Fruit fly (Drosophila melanogaster) whole organism, embryonic: ENCODE results near the gene CG42822.
A peak's percentile ranks its signal among the peaks of the same experiment; 100 is the strongest.

ENCODE experiments used
- Asciz ChIP-seq: fragments of 200-800 bp; sonication (Bioruptor generic); optimal IDR thresholded peaks from 2 replicates; lab custom pipeline; 2017; ENCODE audit warnings: missing biosample characterization, mild to moderate bottlenecking, missing genetic modification characterization, missing genetic modification reagents
- CG10267 ChIP-seq: fragments of 200-800 bp; sonication (Bioruptor generic); optimal IDR thresholded peaks from 2 replicates; lab custom pipeline; 2018; ENCODE audit warnings: missing biosample characterization, mild to moderate bottlenecking, missing genetic modification characterization, moderate library complexity
- CG11504 ChIP-seq: fragments of 200-800 bp; sonication (Bioruptor generic); optimal IDR thresholded peaks from 3 replicates; lab custom pipeline; 2019; ENCODE audit warnings: missing biosample characterization, mild to moderate bottlenecking, missing genetic modification characterization, moderate library complexity
- CG1233 ChIP-seq: fragments of 200-800 bp; sonication (Bioruptor generic); optimal IDR thresholded peaks from 4 replicates; lab custom pipeline; 2018; ENCODE audit warnings: missing biosample characterization, mild to moderate bottlenecking, missing genetic modification characterization
- CG14050 ChIP-seq: fragments of 200-800 bp; sonication (Bioruptor generic); IDR thresholded peaks from 3 replicates; pipeline ENCODE4 v1.3.6; 2022; ENCODE audit warnings: missing biosample characterization, missing genetic modification characterization
- CG14441 ChIP-seq: fragments of 200-800 bp; sonication (Bioruptor generic); IDR thresholded peaks from 2 replicates; pipeline ENCODE4 v1.3.6; 2022; ENCODE audit warnings: missing biosample characterization, missing genetic modification characterization
- CG15269 ChIP-seq: fragments of 200-800 bp; sonication (Bioruptor generic); optimal IDR thresholded peaks from 2 replicates; lab custom pipeline; 2018; ENCODE audit warnings: missing biosample characterization, mild to moderate bottlenecking, missing genetic modification characterization, moderate library complexity
- CG17359 ChIP-seq: fragments of 200-800 bp; sonication (Bioruptor generic); optimal IDR thresholded peaks from 3 replicates; lab custom pipeline; 2018; ENCODE audit warnings: missing biosample characterization, mild to moderate bottlenecking, missing genetic modification characterization, moderate library complexity
- CG18262 ChIP-seq: fragments of 200-800 bp; optimal IDR thresholded peaks from 3 replicates; lab custom pipeline; 2019; ENCODE audit warnings: missing biosample characterization, mild to moderate bottlenecking, missing genetic modification characterization, moderate library complexity
- CG18764 ChIP-seq: fragments of 200-800 bp; sonication (Bioruptor generic); optimal IDR thresholded peaks from 3 replicates; lab custom pipeline; 2016; ENCODE audit warnings: missing biosample characterization, missing genetic modification characterization
- CG2678 ChIP-seq: fragments of 200-800 bp; sonication (Bioruptor generic); optimal IDR thresholded peaks from 3 replicates; lab custom pipeline; 2019; ENCODE audit warnings: missing biosample characterization, mild to moderate bottlenecking, missing genetic modification characterization, moderate library complexity
- CG4328 ChIP-seq: fragments of 200-800 bp; sonication (Bioruptor generic); optimal IDR thresholded peaks from 3 replicates; lab custom pipeline; 2017; ENCODE audit warnings: missing biosample characterization, missing genetic modification reagents, missing genetic modification characterization
- CG4854 ChIP-seq: fragments of 200-800 bp; sonication (Bioruptor generic); optimal IDR thresholded peaks from 2 replicates; lab custom pipeline; 2016; ENCODE audit warnings: missing biosample characterization, missing genetic modification characterization, inconsistent platforms
- CG5245 ChIP-seq: fragments of 200-800 bp; sonication (Bioruptor generic); optimal IDR thresholded peaks from 3 replicates; lab custom pipeline; 2016; ENCODE audit warnings: missing biosample characterization, missing genetic modification characterization
- CG7271 ChIP-seq: fragments of 200-800 bp; sonication (Bioruptor generic); optimal IDR thresholded peaks from 2 replicates; lab custom pipeline; 2018; ENCODE audit warnings: missing biosample characterization, mild to moderate bottlenecking, missing genetic modification characterization, moderate library complexity
- CG8281 ChIP-seq: fragments of 200-800 bp; sonication (Bioruptor generic); optimal IDR thresholded peaks from 2 replicates; lab custom pipeline; 2018; ENCODE audit warnings: missing biosample characterization, mild to moderate bottlenecking, missing genetic modification characterization, moderate library complexity
- Dad ChIP-seq: fragments of 200-800 bp; sonication (Bioruptor generic); optimal IDR thresholded peaks from 3 replicates; lab custom pipeline; 2016; ENCODE audit warnings: missing biosample characterization, missing genetic modification characterization
- Dbx ChIP-seq: fragments of 200-800 bp; sonication (Bioruptor generic); IDR thresholded peaks from 3 replicates; pipeline ENCODE4 v1.3.6; 2022; ENCODE audit warnings: missing biosample characterization, missing genetic modification characterization
- Eip74EF ChIP-seq, 2 experiments: fragments of 200-800 bp in 1 of 2; fragments of >200 bp in 1 of 2; sonication (Bioruptor generic) in 1 of 2; optimal IDR thresholded peaks; 2 replicates each; lab custom pipeline; 2017 to 2019; ENCODE audit warnings: missing biosample characterization in 2 of 2, missing genetic modification characterization in 2 of 2, mild to moderate bottlenecking in 1 of 2, moderate library complexity in 1 of 2
- Fer3 ChIP-seq: fragments of 200-800 bp; sonication (Bioruptor generic); optimal IDR thresholded peaks from 2 replicates; lab custom pipeline; 2018; ENCODE audit warnings: missing biosample characterization, mild to moderate bottlenecking, missing genetic modification characterization, moderate library complexity
- Hmr ChIP-seq: fragments of 200-800 bp; sonication (Bioruptor generic); optimal IDR thresholded peaks from 3 replicates; lab custom pipeline; 2017; ENCODE audit warnings: mild to moderate bottlenecking, missing biosample characterization, missing genetic modification reagents, missing genetic modification characterization
- MBD-R2 ChIP-seq: fragments of 200-800 bp; sonication (Bioruptor generic); IDR thresholded peaks from 2 replicates; pipeline ENCODE4 v1.3.6; 2022; ENCODE audit warnings: missing biosample characterization, missing genetic modification characterization
- Max ChIP-seq: fragments of 200-800 bp; sonication (Bioruptor generic); optimal IDR thresholded peaks from 2 replicates; lab custom pipeline; 2016; ENCODE audit warnings: missing biosample characterization, mild to moderate bottlenecking, missing genetic modification characterization
- Med ChIP-seq: fragments of 200-800 bp; sonication (Bioruptor generic); peaks from one replicate; lab custom pipeline; 2016; ENCODE audit warnings: missing biosample characterization, missing genetic modification characterization, mild to moderate bottlenecking, inconsistent platforms, moderate library complexity
- Ptx1 ChIP-seq: fragments of 200-800 bp; sonication (Bioruptor generic); IDR thresholded peaks from 2 replicates; pipeline ENCODE4 v1.3.6; 2022; ENCODE audit warnings: missing biosample characterization, missing genetic modification characterization
- Rfx ChIP-seq: fragments of 200-800 bp; sonication (Bioruptor generic); IDR thresholded peaks from 2 replicates; pipeline ENCODE4 v1.3.6; 2022; ENCODE audit warnings: missing biosample characterization, missing genetic modification characterization
- Sox100B ChIP-seq: fragments of 200-800 bp; sonication (Bioruptor generic); optimal IDR thresholded peaks from 3 replicates; lab custom pipeline; 2018; ENCODE audit warnings: missing biosample characterization, mild to moderate bottlenecking, missing genetic modification characterization
- Trl ChIP-seq, 3 experiments: fragments of >200 bp in 2 of 3; fragments of 200-800 bp in 1 of 3; sonication (Bioruptor generic) in 1 of 3; optimal IDR thresholded peaks; 2 replicates in 1 of 3; 3 replicates in 2 of 3; lab custom pipeline; 2016 to 2017; ENCODE audit warnings: missing biosample characterization in 1 of 3, missing genetic modification characterization in 1 of 3
- Usf ChIP-seq: fragments of 200-800 bp; sonication (Bioruptor generic); optimal IDR thresholded peaks from 2 replicates; lab custom pipeline; 2017; ENCODE audit warnings: missing genotype, missing biosample characterization, missing genetic modification characterization
- Xrp1 ChIP-seq: fragments of 200-800 bp; sonication (Bioruptor generic); IDR thresholded peaks from 2 replicates; pipeline ENCODE4 v1.3.6; 2022; ENCODE audit warnings: missing biosample characterization, missing genetic modification characterization
- caup ChIP-seq: fragments of 200-800 bp; sonication (Bioruptor generic); optimal IDR thresholded peaks from 3 replicates; lab custom pipeline; 2017; ENCODE audit warnings: missing biosample characterization, mild to moderate bottlenecking, missing genetic modification characterization, moderate library complexity; ENCODE audit not compliant: severe bottlenecking
- dan ChIP-seq: fragments of 200-800 bp; sonication (Bioruptor generic); IDR thresholded peaks from 2 replicates; pipeline ENCODE4 v1.3.6; 2022; ENCODE audit warnings: missing biosample characterization, missing genetic modification characterization
- dysf ChIP-seq: fragments of 200-800 bp; sonication (Bioruptor generic); IDR thresholded peaks from 3 replicates; pipeline ENCODE4 v1.3.6; 2022; ENCODE audit warnings: missing biosample characterization, missing genetic modification characterization
- en ChIP-seq: fragments of 200-800 bp; sonication (Bioruptor generic); optimal IDR thresholded peaks from 2 replicates; lab custom pipeline; 2016; ENCODE audit warnings: missing biosample characterization, missing genetic modification characterization
- eve ChIP-seq, 2 experiments: fragments of >200 bp; optimal IDR thresholded peaks; 2 replicates each; lab custom pipeline; 2017; ENCODE audit warnings: missing biosample characterization in 2 of 2, missing genetic modification characterization in 2 of 2
- gcm ChIP-seq: fragments of 200-800 bp; sonication (Bioruptor generic); optimal IDR thresholded peaks from 2 replicates; lab custom pipeline; 2019; ENCODE audit warnings: missing biosample characterization, mild to moderate bottlenecking, missing genetic modification characterization, moderate library complexity
- hkb ChIP-seq, 2 experiments: fragments of 200-800 bp in 1 of 2; fragments of >200 bp in 1 of 2; sonication (Bioruptor generic) in 1 of 2; IDR thresholded peaks in 1 of 2; optimal IDR thresholded peaks in 1 of 2; 2 replicates each; pipeline versions ENCODE4 v1.3.6 to Lab custom; 2017 to 2022; ENCODE audit warnings: missing biosample characterization in 1 of 2, missing genetic modification characterization in 1 of 2
- ind ChIP-seq: fragments of 200-800 bp; sonication (Bioruptor generic); optimal IDR thresholded peaks from 3 replicates; lab custom pipeline; 2016; ENCODE audit warnings: missing biosample characterization, missing genetic modification characterization
- maf-S ChIP-seq: fragments of 200-800 bp; sonication (Bioruptor generic); optimal IDR thresholded peaks from 2 replicates; lab custom pipeline; 2016; ENCODE audit warnings: missing biosample characterization, missing genetic modification characterization
- pb ChIP-seq: fragments of 200-800 bp; sonication (Bioruptor generic); optimal IDR thresholded peaks from 3 replicates; lab custom pipeline; 2016; ENCODE audit warnings: missing biosample characterization, missing genetic modification characterization
- peb ChIP-seq: fragments of 200-800 bp; sonication (Bioruptor generic); IDR thresholded peaks from 2 replicates; pipeline ENCODE4 v1.3.6; 2022; ENCODE audit warnings: missing biosample characterization, missing genetic modification characterization
- pnt ChIP-seq: fragments of 200-800 bp; sonication (Bioruptor generic); optimal IDR thresholded peaks from 3 replicates; lab custom pipeline; 2016; ENCODE audit warnings: missing biosample characterization, missing genetic modification characterization
- prd ChIP-seq, 3 experiments: fragments of >200 bp in 2 of 3; fragments of 200-800 bp in 1 of 3; sonication (Bioruptor generic) in 1 of 3; optimal IDR thresholded peaks in 2 of 3; IDR thresholded peaks in 1 of 3; 2 replicates in 2 of 3; 3 replicates in 1 of 3; pipeline versions ENCODE4 v1.3.6 to Lab custom; 2017 to 2022; ENCODE audit warnings: missing biosample characterization in 1 of 3, missing genetic modification characterization in 1 of 3
- scrt ChIP-seq: fragments of 200-800 bp; sonication (Bioruptor generic); optimal IDR thresholded peaks from 2 replicates; lab custom pipeline; 2018; ENCODE audit warnings: missing biosample characterization, mild to moderate bottlenecking, missing genetic modification characterization, moderate library complexity
- tap ChIP-seq: fragments of 200-800 bp; optimal IDR thresholded peaks from 3 replicates; lab custom pipeline; 2019; ENCODE audit warnings: missing biosample characterization, mild to moderate bottlenecking, missing genetic modification characterization, moderate library complexity
- twi ChIP-seq: fragments of 200-800 bp; optimal IDR thresholded peaks from 2 replicates; lab custom pipeline; 2019; ENCODE audit warnings: missing biosample characterization, mild to moderate bottlenecking, missing genetic modification characterization, moderate library complexity
- usp ChIP-seq: fragments of >200 bp; optimal IDR thresholded peaks from 2 replicates; lab custom pipeline; 2017; ENCODE audit warnings: missing biosample characterization, missing genetic modification characterization
- zen ChIP-seq: fragments of 200-800 bp; sonication (Bioruptor generic); optimal IDR thresholded peaks from 3 replicates; lab custom pipeline; 2018; ENCODE audit warnings: missing biosample characterization, mild to moderate bottlenecking, missing genetic modification characterization, moderate library complexity

The CG42822 gene

dm6 chr3R:17400675-17401118 lies 13.0 kb upstream of the CG42822 start (continued):
- peak; percentile 61 for TF ChIP-seq CG18262
- peak; percentile 34 for TF ChIP-seq CG4854
- peak; percentile 51 for TF ChIP-seq zen (tag; lab: Kevin White, UChicago)
- TF ChIP-seq gcm = peak; percentile 8
- TF ChIP-seq CG8281 = peak; percentile 3
- TF ChIP-seq Med (GFP tag; lab: Kevin White, UChicago) = peak; percentile 85
- TF ChIP-seq CG7271 (tag; lab: Kevin White, UChicago) = no peak
- no peak for TF ChIP-seq dan (GFP tag; lab: Robert Waterston, UW)
- TF ChIP-seq pb (GFP tag; lab: Kevin White, UChicago) = peak; percentile 41
- TF ChIP-seq Hmr (GFP tag; lab: Kevin White, UChicago) = peak; percentile 22
- no peak for TF ChIP-seq maf-S (GFP tag; lab: Kevin White, UChicago)
- 0 out of 3 replicates have a peak, but pooled peaks have one; percentile 28 for TF ChIP-seq Dbx (GFP tag; lab: Robert Waterston, UW)
- TF ChIP-seq CG1233 (GFP tag; lab: Kevin White, UChicago) = peak; percentile 59
- TF ChIP-seq pnt (GFP tag; lab: Kevin White, UChicago) = peak; percentile 60
- TF ChIP-seq Dad (GFP tag; lab: Kevin White, UChicago) = peak; percentile 1
- TF ChIP-seq dysf (GFP tag; lab: Robert Waterston, UW) = peak; percentile 55; the same call in 2 of the 3 replicates
- peak; percentile 19 for TF ChIP-seq CG15269 (tag; lab: Kevin White, UChicago)
- TF ChIP-seq Usf (GFP tag; lab: Kevin White, UChicago) = no peak
- peak; percentile 30 for TF ChIP-seq ind (GFP tag; lab: Kevin White, UChicago)
- TF ChIP-seq Max (GFP tag; lab: Kevin White, UChicago) = peak; percentile 17
- TF ChIP-seq eve (GFP tag; optimal IDR thresholded peaks at IDR 0.05; lab: Kevin White, UChicago) = peak in 1 of 2 experiments; percentile 61
- TF ChIP-seq MBD-R2 = no peak
- peak; percentile 41 for TF ChIP-seq CG18764 (GFP tag; lab: Kevin White, UChicago)
- TF ChIP-seq Eip74EF (GFP tag; optimal IDR thresholded peaks at IDR 0.05; lab: Kevin White, UChicago) = peak in 1 of 2 experiments; percentile 81
- TF ChIP-seq caup (GFP tag; lab: Kevin White, UChicago) = peak; percentile 4
- peak; percentile 43; the same call in 1 of the 2 replicates for TF ChIP-seq Ptx1
- peak; percentile 26 for TF ChIP-seq en (GFP tag; lab: Kevin White, UChicago)
- TF ChIP-seq CG14441 (GFP tag; lab: Robert Waterston, UW) = peak; percentile 38; the same call in 1 of the 2 replicates
- TF ChIP-seq peb (GFP tag; lab: Robert Waterston, UW) = no peak
- peak; percentile 49 for TF ChIP-seq CG2678 (tag; lab: Kevin White, UChicago)
- TF ChIP-seq Asciz (GFP tag; lab: Kevin White, UChicago) = peak; percentile 38
- TF ChIP-seq CG11504 (tag; lab: Kevin White, UChicago) = peak; percentile 80
- TF ChIP-seq Rfx = peak; percentile 52; the same call in 1 of the 2 replicates
- peak; percentile 55 for TF ChIP-seq CG10267 (tag; lab: Kevin White, UChicago)
- TF ChIP-seq CG17359 = peak; percentile 61
- TF ChIP-seq CG4328 (GFP tag; lab: Kevin White, UChicago) = no peak
- peak; percentile 58 for TF ChIP-seq Fer3
- peak; percentile 17 for TF ChIP-seq tap
- TF ChIP-seq Trl (optimal IDR thresholded peaks at IDR 0.05; lab: Kevin White, UChicago) = no peak
- peak; percentile 34 for TF ChIP-seq Trl (GFP tag; optimal IDR thresholded peaks at IDR 0.05; lab: Kevin White, UChicago)
- peak; percentile 79 for TF ChIP-seq twi (tag; lab: Kevin White, UChicago)
- TF ChIP-seq scrt (GFP tag; lab: Kevin White, UChicago) = peak; percentile 13
- peak; percentile 57; the same call in 1 of the 2 replicates for TF ChIP-seq Xrp1
- no peak for TF ChIP-seq usp (GFP tag; lab: Kevin White, UChicago)
- no peak for TF ChIP-seq hkb (optimal IDR thresholded peaks at IDR 0.05; lab: Kevin White, UChicago)
- TF ChIP-seq hkb (GFP tag; IDR thresholded peaks at IDR 0.05; lab: Robert Waterston, UW) = peak; percentile 80
- peak; percentile 36 for TF ChIP-seq CG5245 (GFP tag; lab: Kevin White, UChicago)
- peak; percentile 19; the same call in 1 of the 3 replicates for TF ChIP-seq CG14050
- TF ChIP-seq Sox100B (GFP tag; lab: Kevin White, UChicago) = peak; percentile 57
- TF ChIP-seq prd (optimal IDR thresholded peaks at IDR 0.05; lab: Kevin White, UChicago) = no peak
- peak; percentile 18; the same call in 1 of the 3 replicates for TF ChIP-seq prd (GFP tag; IDR thresholded peaks at IDR 0.05; lab: Robert Waterston, UW)
